Fruit fly (Drosophila melanogaster) whole organism, embryonic: ENCODE measurements around the gene lobo.
A peak's percentile ranks its signal among the peaks of the same experiment; 100 is the strongest.

Experiments used
- BEAF-32 ChIP-seq: fragments of 200-800 bp; sonication (Bioruptor generic); optimal IDR thresholded peaks from 3 replicates; lab custom pipeline; 2017; ENCODE audit warnings: missing biosample characterization, missing genetic modification characterization, mild to moderate bottlenecking, moderate library complexity, missing genetic modification reagents
- CG10431 ChIP-seq: fragments of 200-800 bp; sonication (Bioruptor generic); optimal IDR thresholded peaks from 3 replicates; lab custom pipeline; 2018; ENCODE audit warnings: missing biosample characterization, mild to moderate bottlenecking, missing genetic modification characterization
- CG13287 ChIP-seq: fragments of 200-800 bp; sonication (Bioruptor generic); IDR thresholded peaks from 2 replicates; pipeline ENCODE4 v1.3.6; 2022; ENCODE audit warnings: missing biosample characterization, missing genetic modification characterization; ENCODE audit not compliant: partially characterized antibody
- CG15269 ChIP-seq: fragments of 200-800 bp; sonication (Bioruptor generic); optimal IDR thresholded peaks from 2 replicates; lab custom pipeline; 2018; ENCODE audit warnings: missing biosample characterization, mild to moderate bottlenecking, missing genetic modification characterization, moderate library complexity
- CG17186 ChIP-seq: fragments of 200-800 bp; sonication (Bioruptor generic); optimal IDR thresholded peaks from 3 replicates; lab custom pipeline; 2017; ENCODE audit warnings: missing biosample characterization, missing genetic modification reagents, missing genetic modification characterization
- CG17612 ChIP-seq: fragments of 200-800 bp; sonication (Bioruptor generic); IDR thresholded peaks from 2 replicates; pipeline ENCODE4 v1.3.6; 2022; ENCODE audit warnings: missing biosample characterization, missing genetic modification characterization
- CG17829 ChIP-seq: fragments of 200-800 bp; optimal IDR thresholded peaks from 2 replicates; lab custom pipeline; 2019; ENCODE audit warnings: missing biosample characterization, mild to moderate bottlenecking, missing genetic modification characterization, moderate library complexity
- CG2116 ChIP-seq: fragments of 200-800 bp; sonication (Bioruptor generic); optimal IDR thresholded peaks from 3 replicates; lab custom pipeline; 2018; ENCODE audit warnings: missing biosample characterization, mild to moderate bottlenecking, missing genetic modification characterization
- CG2120 ChIP-seq: fragments of 200-800 bp; sonication (Bioruptor generic); optimal IDR thresholded peaks from 3 replicates; lab custom pipeline; 2016; ENCODE audit warnings: missing biosample characterization, missing genetic modification characterization
- CG2712 ChIP-seq: fragments of 200-800 bp; optimal IDR thresholded peaks from 3 replicates; lab custom pipeline; 2019; ENCODE audit warnings: missing biosample characterization, mild to moderate bottlenecking, missing genetic modification characterization, moderate library complexity
- CG3726 ChIP-seq: fragments of 200-800 bp; sonication (Bioruptor generic); IDR thresholded peaks from 3 replicates; pipeline ENCODE4, ENCODE4 v1.3.6; 2022; ENCODE audit warnings: missing biosample characterization, missing genetic modification characterization
- CG4730 ChIP-seq: fragments of 200-800 bp; sonication (Bioruptor generic); IDR thresholded peaks from 2 replicates; pipeline ENCODE4 v1.3.6; 2022; ENCODE audit warnings: missing biosample characterization, missing genetic modification characterization
- CG6765 ChIP-seq: fragments of 200-800 bp; sonication (Bioruptor generic); optimal IDR thresholded peaks from 3 replicates; lab custom pipeline; 2017; ENCODE audit warnings: missing biosample characterization, mild to moderate bottlenecking, missing genetic modification characterization
- CG6854 ChIP-seq: fragments of 200-800 bp; sonication (Bioruptor generic); optimal IDR thresholded peaks from 3 replicates; lab custom pipeline; 2017; ENCODE audit warnings: missing biosample characterization, mild to moderate bottlenecking, missing genetic modification characterization
- CG7556 ChIP-seq: fragments of 200-800 bp; sonication (Bioruptor generic); optimal IDR thresholded peaks from 2 replicates; lab custom pipeline; 2017; ENCODE audit warnings: missing biosample characterization, mild to moderate bottlenecking, missing genetic modification characterization
- CG7745 ChIP-seq: fragments of 200-800 bp; sonication (Bioruptor generic); optimal IDR thresholded peaks from 2 replicates; lab custom pipeline; 2018; ENCODE audit warnings: missing biosample characterization, mild to moderate bottlenecking, missing genetic modification characterization, moderate library complexity
- CG8359 ChIP-seq: fragments of 200-800 bp; sonication (Bioruptor generic); optimal IDR thresholded peaks from 2 replicates; lab custom pipeline; 2017; ENCODE audit warnings: missing biosample characterization, mild to moderate bottlenecking, missing genetic modification characterization, borderline replicate concordance
- CG9437 ChIP-seq: fragments of 200-800 bp; sonication (Bioruptor generic); optimal IDR thresholded peaks from 2 replicates; lab custom pipeline; 2018; ENCODE audit warnings: missing biosample characterization, mild to moderate bottlenecking, missing genetic modification characterization
- CG9817 ChIP-seq: fragments of 200-800 bp; sonication (Bioruptor generic); optimal IDR thresholded peaks from 2 replicates; lab custom pipeline; 2018; ENCODE audit warnings: missing biosample characterization, mild to moderate bottlenecking, missing genetic modification characterization, moderate library complexity
- CrebB ChIP-seq: fragments of 200-800 bp; sonication (Bioruptor generic); optimal IDR thresholded peaks from 3 replicates; lab custom pipeline; 2018; ENCODE audit warnings: missing biosample characterization, mild to moderate bottlenecking, missing genetic modification characterization
- Dip2 ChIP-seq: fragments of 200-800 bp; sonication (Bioruptor generic); IDR thresholded peaks from 2 replicates; pipeline ENCODE4 v1.3.6; 2022; ENCODE audit warnings: missing biosample characterization, missing genetic modification characterization
- E2f1 ChIP-seq: fragments of 200-800 bp; sonication (Bioruptor generic); IDR thresholded peaks from 2 replicates; pipeline ENCODE4 v1.3.6; 2022; ENCODE audit warnings: missing biosample characterization, missing genetic modification characterization
- HHEX ChIP-seq: fragments of 200-800 bp; sonication (Bioruptor generic); optimal IDR thresholded peaks from 3 replicates; lab custom pipeline; 2017; ENCODE audit warnings: missing biosample characterization, mild to moderate bottlenecking, missing genetic modification characterization, missing genetic modification reagents
- Hand ChIP-seq: fragments of 200-800 bp; sonication (Bioruptor generic); optimal IDR thresholded peaks from 2 replicates; lab custom pipeline; 2017; ENCODE audit warnings: mild to moderate bottlenecking, missing biosample characterization, missing genetic modification reagents, missing genetic modification characterization
- MTF-1 ChIP-seq: fragments of 200-800 bp; sonication (Bioruptor generic); optimal IDR thresholded peaks from 2 replicates; lab custom pipeline; 2018; ENCODE audit warnings: missing biosample characterization, mild to moderate bottlenecking, missing genetic modification characterization, borderline replicate concordance
- Myb ChIP-seq: fragments of 200-800 bp; sonication (Bioruptor generic); optimal IDR thresholded peaks from 2 replicates; lab custom pipeline; 2016; ENCODE audit warnings: missing biosample characterization, missing genetic modification characterization
- NFAT ChIP-seq: fragments of 200-800 bp; sonication (Bioruptor generic); IDR thresholded peaks from 2 replicates; pipeline ENCODE4 v1.3.6; 2022; ENCODE audit warnings: missing biosample characterization, missing genetic modification characterization
- Ravus ChIP-seq: fragments of 200-800 bp; sonication (Bioruptor generic); IDR thresholded peaks from 2 replicates; pipeline ENCODE4 v1.3.6; 2022; ENCODE audit warnings: missing biosample characterization, missing genetic modification characterization
- Sox100B ChIP-seq: fragments of 200-800 bp; sonication (Bioruptor generic); optimal IDR thresholded peaks from 3 replicates; lab custom pipeline; 2018; ENCODE audit warnings: missing biosample characterization, mild to moderate bottlenecking, missing genetic modification characterization
- bab2 ChIP-seq: fragments of 200-800 bp; sonication (Bioruptor generic); optimal IDR thresholded peaks from 2 replicates; lab custom pipeline; 2016; ENCODE audit warnings: missing biosample characterization, missing genetic modification characterization
- chm ChIP-seq: fragments of 200-800 bp; sonication (Bioruptor generic); IDR thresholded peaks from 2 replicates; pipeline ENCODE4 v1.3.6; 2022; ENCODE audit warnings: missing biosample characterization, missing genetic modification characterization
- da ChIP-seq: fragments of 200-800 bp; sonication (Bioruptor generic); optimal IDR thresholded peaks from 2 replicates; lab custom pipeline; 2016; ENCODE audit warnings: missing biosample characterization, missing genetic modification characterization
- dpn ChIP-seq, 2 experiments: fragments of 200-800 bp; sonication (Bioruptor generic); optimal IDR thresholded peaks; 3 replicates each; lab custom pipeline; 2016; ENCODE audit warnings: missing biosample characterization in 2 of 2, missing genetic modification characterization in 2 of 2
- exex ChIP-seq: fragments of 200-800 bp; sonication (Bioruptor generic); optimal IDR thresholded peaks from 4 replicates; lab custom pipeline; 2018; ENCODE audit warnings: missing biosample characterization, mild to moderate bottlenecking, missing genetic modification characterization, moderate library complexity
- fu2 ChIP-seq: fragments of 200-800 bp; sonication (Bioruptor generic); optimal IDR thresholded peaks from 2 replicates; lab custom pipeline; 2016; ENCODE audit warnings: missing biosample characterization, missing genetic modification characterization
- hkb ChIP-seq, 2 experiments: fragments of 200-800 bp in 1 of 2; fragments of >200 bp in 1 of 2; sonication (Bioruptor generic) in 1 of 2; IDR thresholded peaks in 1 of 2; optimal IDR thresholded peaks in 1 of 2; 2 replicates each; pipeline versions ENCODE4 v1.3.6 to Lab custom; 2017 to 2022; ENCODE audit warnings: missing biosample characterization in 1 of 2, missing genetic modification characterization in 1 of 2
- lbe ChIP-seq: fragments of 200-800 bp; sonication (Bioruptor generic); optimal IDR thresholded peaks from 2 replicates; lab custom pipeline; 2016; ENCODE audit warnings: missing biosample characterization, mild to moderate bottlenecking, missing genetic modification characterization
- maf-S ChIP-seq: fragments of 200-800 bp; sonication (Bioruptor generic); optimal IDR thresholded peaks from 2 replicates; lab custom pipeline; 2016; ENCODE audit warnings: missing biosample characterization, missing genetic modification characterization
- mld ChIP-seq: fragments of 200-800 bp; sonication (Bioruptor generic); IDR thresholded peaks from 3 replicates; pipeline ENCODE4 v1.3.6; 2022; ENCODE audit warnings: missing biosample characterization, missing genetic modification characterization; ENCODE audit not compliant: partially characterized antibody
- peb ChIP-seq: fragments of 200-800 bp; sonication (Bioruptor generic); IDR thresholded peaks from 2 replicates; pipeline ENCODE4 v1.3.6; 2022; ENCODE audit warnings: missing biosample characterization, missing genetic modification characterization
- pita ChIP-seq: fragments of 200-800 bp; sonication (Bioruptor generic); optimal IDR thresholded peaks from 2 replicates; lab custom pipeline; 2017; ENCODE audit warnings: missing biosample characterization, mild to moderate bottlenecking, missing genetic modification characterization
- row ChIP-seq: fragments of 200-800 bp; sonication (Bioruptor generic); IDR thresholded peaks from 3 replicates; pipeline ENCODE4 v1.3.6; 2022; ENCODE audit warnings: missing biosample characterization, missing genetic modification characterization
- run ChIP-seq: fragments of 200-800 bp; sonication (Bioruptor generic); optimal IDR thresholded peaks from 3 replicates; lab custom pipeline; 2018; ENCODE audit warnings: missing biosample characterization, mild to moderate bottlenecking, missing genetic modification characterization
- salm ChIP-seq: fragments of 200-800 bp; sonication (Bioruptor generic); optimal IDR thresholded peaks from 2 replicates; lab custom pipeline; 2018; ENCODE audit warnings: missing biosample characterization, mild to moderate bottlenecking, missing genetic modification characterization
- slbo ChIP-seq: fragments of 200-800 bp; sonication (Bioruptor generic); IDR thresholded peaks from 2 replicates; pipeline ENCODE4 v1.3.6; 2022; ENCODE audit warnings: missing biosample characterization, missing genetic modification characterization
- sr ChIP-seq: fragments of 200-800 bp; sonication (Bioruptor generic); IDR thresholded peaks from 3 replicates; pipeline ENCODE4 v1.3.6; 2022; ENCODE audit warnings: missing biosample characterization, missing genetic modification characterization
- tx ChIP-seq: fragments of 200-800 bp; sonication (Bioruptor generic); optimal IDR thresholded peaks from 2 replicates; lab custom pipeline; 2016; ENCODE audit warnings: missing biosample characterization, missing genetic modification characterization
- unpg ChIP-seq: fragments of 200-800 bp; sonication (Bioruptor generic); optimal IDR thresholded peaks from 3 replicates; lab custom pipeline; 2018; ENCODE audit warnings: missing biosample characterization, mild to moderate bottlenecking, missing genetic modification characterization, moderate library complexity

Gene lobo

DNA sequence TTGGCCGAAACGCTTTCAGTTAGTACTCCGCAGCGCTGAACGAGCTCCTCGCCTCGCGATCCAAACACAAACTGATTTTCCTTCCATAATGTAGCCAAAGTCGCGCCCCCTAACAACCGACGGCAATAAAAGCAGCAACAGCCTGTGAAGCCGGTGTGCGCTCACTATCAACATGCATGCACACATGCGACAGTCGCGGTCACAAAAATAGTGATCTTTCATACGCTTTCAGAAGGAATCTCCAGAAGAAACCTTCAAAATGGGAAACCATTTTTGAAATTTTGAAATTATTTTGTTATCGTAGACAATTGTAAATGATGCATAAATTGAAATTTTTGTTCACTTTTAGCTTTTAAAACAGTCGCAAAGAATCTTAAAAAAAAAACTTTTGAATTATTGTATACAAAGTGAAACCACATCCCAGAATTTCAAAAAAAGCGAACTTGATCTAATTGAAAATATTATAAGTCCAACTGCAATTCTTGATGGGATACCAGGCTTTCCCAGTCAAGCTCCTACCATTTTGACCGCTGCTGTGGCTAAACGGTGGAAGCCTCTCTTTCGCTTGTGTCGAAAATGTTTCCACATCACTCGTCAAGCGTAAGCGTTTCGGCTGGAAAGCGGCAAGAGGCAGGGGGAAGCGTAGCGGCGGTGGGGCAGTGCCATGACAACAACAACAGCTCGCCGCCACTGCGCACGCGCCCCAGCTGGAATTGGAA is 38.9 kb upstream of the lobo start, which contains the start of gene Cad96Cb (continued):
- TF ChIP-seq Ravus (no peak), bab2 (peak; percentile 80), CG9437 (GFP tag; lab: Kevin White, UChicago) (peak; percentile 87), CG7556 (GFP tag; lab: Kevin White, UChicago) (peak; percentile 95), CG9817 (tag; lab: Kevin White, UChicago) (peak; percentile 43), peb (GFP tag; lab: Robert Waterston, UW) (peak; percentile 23; the same call in 1 of the 2 replicates), sr (GFP tag; lab: Robert Waterston, UW) (no peak), maf-S (GFP tag; lab: Kevin White, UChicago) (peak; percentile 50), CG10431 (peak; percentile 76), HHEX (peak; percentile 74), MTF-1 (GFP tag; lab: Kevin White, UChicago) (no peak), da (GFP tag; lab: Kevin White, UChicago) (peak; percentile 41), CG2116 (peak; percentile 64), unpg (GFP tag; lab: Kevin White, UChicago) (peak; percentile 82), mld (GFP tag; lab: Robert Waterston, UW) (no peak), dpn (GFP tag; optimal IDR thresholded peaks at IDR 0.05; lab: Kevin White, UChicago) (peak; percentile 66 to 80), CG13287 (no peak), row (GFP tag; lab: Robert Waterston, UW) (peak; percentile 66; the same call in 2 of the 3 replicates), Hand (GFP tag; lab: Kevin White, UChicago) (peak; percentile 20), Dip2 (GFP tag; lab: Robert Waterston, UW) (no peak), NFAT (GFP tag; lab: Robert Waterston, UW) (no peak), pita (GFP tag; lab: Kevin White, UChicago) (no peak), CG17829 (peak; percentile 84), CG17612 (GFP tag; lab: Robert Waterston, UW) (no peak), CG8359 (GFP tag; lab: Kevin White, UChicago) (peak; percentile 76), run (tag; lab: Kevin White, UChicago) (peak; percentile 72), Sox100B (GFP tag; lab: Kevin White, UChicago) (peak; percentile 96), BEAF-32 (GFP tag; lab: Kevin White, UChicago) (no peak), E2f1 (GFP tag; lab: Robert Waterston, UW) (peak; percentile 48; the same call in 1 of the 2 replicates), CG17186 (GFP tag; lab: Kevin White, UChicago) (peak; percentile 56), CrebB (tag; lab: Kevin White, UChicago) (peak; percentile 26), CG7745 (no peak), tx (GFP tag; lab: Kevin White, UChicago) (peak; percentile 75), chm (GFP tag; lab: Robert Waterston, UW) (0 out of 2 replicates have a peak, but pooled peaks have one; percentile 10), CG6765 (GFP tag; lab: Kevin White, UChicago) (peak; percentile 63), CG6854 (GFP tag; lab: Kevin White, UChicago) (peak; percentile 72), exex (tag; lab: Kevin White, UChicago) (no peak), salm (tag; lab: Kevin White, UChicago) (peak; percentile 77), CG2712 (tag; lab: Kevin White, UChicago) (peak; percentile 91), CG15269 (peak; percentile 73), CG2120 (no peak), hkb (optimal IDR thresholded peaks at IDR 0.05; lab: Kevin White, UChicago) (no peak), hkb (GFP tag; IDR thresholded peaks at IDR 0.05; lab: Robert Waterston, UW) (peak; percentile 79), Myb (GFP tag; lab: Kevin White, UChicago) (peak; percentile 54), lbe (GFP tag; lab: Kevin White, UChicago) (no peak), fu2 (GFP tag; lab: Kevin White, UChicago) (peak; percentile 29), slbo (peak; percentile 38; the same call in 1 of the 2 replicates), CG3726 (GFP tag; lab: Robert Waterston, UW) (no peak), CG4730 (GFP tag; lab: Robert Waterston, UW) (no peak)
